Worm (Caenorhabditis elegans) whole organism, late embryonic: ENCODE results near the gene Y64H9A.2.

ENCODE experiments used
- ama-1 ChIP-seq: fragments of 150-350 bp; optimal IDR thresholded peaks from 2 replicates; lab custom pipeline; 2014
- fkh-10 ChIP-seq: fragments of 150-350 bp; optimal IDR thresholded peaks from 2 replicates; lab custom pipeline; 2014; ENCODE audit warnings: missing biosample characterization, missing genetic modification reagents, missing genetic modification characterization
- fkh-6 ChIP-seq: sonication (generic microtip); optimal IDR thresholded peaks from 2 replicates; lab custom pipeline; 2016; ENCODE audit warnings: missing genetic modification characterization, missing compliant biosample characterization
- pat-9 ChIP-seq: fragments of 200-800 bp; sonication (Bioruptor generic); optimal IDR thresholded peaks from 2 replicates; lab custom pipeline; 2018; ENCODE audit warnings: mild to moderate bottlenecking, missing genetic modification characterization, moderate library complexity, missing compliant biosample characterization
- pqm-1 ChIP-seq: sonication (generic microtip); optimal IDR thresholded peaks from 2 replicates; lab custom pipeline; 2016; ENCODE audit warnings: missing genetic modification characterization, missing compliant biosample characterization

DNA sequence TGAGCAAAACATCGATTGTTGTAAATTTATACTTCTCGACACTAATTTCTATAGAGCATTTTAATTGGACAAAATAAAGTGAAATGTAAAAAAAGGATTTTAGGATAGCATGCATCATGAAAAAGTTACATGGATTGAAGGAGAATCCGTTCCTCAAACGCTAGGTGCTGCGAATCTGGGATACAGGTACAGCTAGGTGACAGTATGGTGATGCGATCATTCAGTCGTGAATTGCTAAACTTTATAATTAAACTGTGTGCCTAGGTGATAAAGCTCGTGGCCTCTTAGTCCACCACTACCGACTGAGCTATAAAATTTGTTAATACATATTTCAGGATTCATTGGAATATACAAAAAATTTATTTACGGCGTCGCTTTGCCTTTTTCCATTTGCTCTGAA, 22.8 kb downstream of the Y64H9A.2 start:
- TF ChIP-seq pqm-1 (no peak), fkh-6 (tag; lab: Kevin White, UChicago) (no peak), ama-1 (lab: Kevin White, UChicago) (no peak), fkh-10 (GFP tag; lab: Kevin White, UChicago) (no peak), pat-9 (tag; lab: Kevin White, UChicago) (no peak)
